Fruit fly (Drosophila melanogaster) Kc167 (cell line): Measurements from ENCODE around the gene CG14613.

ENCODE experiments used
- Myc ChIP-seq: fragments of >200 bp; optimal IDR thresholded peaks from 2 replicates; lab custom pipeline; 2017; ENCODE audit warnings: missing external identifiers
- Sin3A ChIP-seq: fragments of >200 bp; optimal IDR thresholded peaks from 2 replicates; lab custom pipeline; 2018; ENCODE audit warnings: missing external identifiers
- h ChIP-seq: fragments of >200 bp; optimal IDR thresholded peaks from 3 replicates; lab custom pipeline; 2018; ENCODE audit warnings: missing external identifiers
- insv ChIP-seq: fragments of >200 bp; optimal IDR thresholded peaks from 3 replicates; lab custom pipeline; 2018; ENCODE audit warnings: missing external identifiers
- psq ChIP-seq: fragments of >200 bp; optimal IDR thresholded peaks from 2 replicates; lab custom pipeline; 2017; ENCODE audit warnings: missing external identifiers
- ttk ChIP-seq: sonication (Bioruptor generic); optimal IDR thresholded peaks from 2 replicates; lab custom pipeline; 2017; ENCODE audit warnings: missing external identifiers

The CG14613 gene

DNA sequence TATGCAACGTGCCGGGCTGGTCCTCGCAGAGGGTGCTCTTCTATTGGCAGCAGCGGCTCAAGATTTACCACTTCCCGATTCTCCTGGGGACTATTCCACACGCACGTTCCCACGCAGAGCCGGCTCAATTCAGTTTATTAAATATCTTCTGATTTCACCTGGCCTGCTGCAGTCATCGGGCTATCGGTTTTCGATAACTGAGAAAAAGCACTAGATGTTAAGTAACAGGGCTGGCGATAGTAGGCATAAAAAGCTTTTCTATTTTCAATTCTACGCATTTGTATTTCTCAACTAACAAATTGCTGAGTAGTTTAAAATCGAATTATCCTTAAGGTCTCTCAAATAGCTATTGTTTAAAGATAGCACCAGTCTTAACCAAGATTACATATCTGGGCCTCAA lies at the start of gene CG14613:
Gene CG14613, minus strand, starts transcription at position 203 of the 400 bp plus-strand sequence.
- TF ChIP-seq insv (no peak), Myc (lab: Kevin White, UChicago) (no peak), psq (no peak), h (lab: Kevin White, UChicago) (no peak), ttk (no peak), Sin3A (no peak)

DNA sequence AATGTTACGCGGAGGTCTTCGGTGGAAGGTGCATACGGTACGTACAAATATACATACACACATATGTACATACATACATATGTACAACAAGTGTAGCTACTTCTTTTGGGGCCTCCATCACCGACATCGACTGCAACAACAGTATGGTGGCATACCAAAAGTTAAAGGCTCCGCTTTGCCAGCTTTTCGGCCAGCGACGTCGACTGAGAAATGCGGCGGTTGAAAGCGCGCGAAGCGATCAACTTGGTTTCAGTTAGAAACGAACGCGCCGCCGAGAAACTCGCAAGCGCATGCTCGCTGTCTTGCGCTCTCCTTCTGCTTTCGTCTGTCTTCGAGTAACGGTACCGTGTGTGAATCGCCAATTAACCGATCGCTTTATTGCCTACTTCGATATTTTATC lies 43.1 kb upstream of the CG14613 start, which contains the start of gene CG17600:
Gene CG17600, plus strand, starts transcription at position 250 of the 400 bp plus-strand sequence.
- TF ChIP-seq Sin3A = no peak
- no peak for TF ChIP-seq Myc (lab: Kevin White, UChicago)
- TF ChIP-seq psq = no peak
- TF ChIP-seq insv = no peak

dm6 chrX:22512071-22512470 lies 40.2 kb upstream of the CG14613 start:
- no peak for TF ChIP-seq Myc (lab: Kevin White, UChicago)
- TF ChIP-seq insv = no peak
- no peak for TF ChIP-seq h (lab: Kevin White, UChicago)
- TF ChIP-seq ttk = no peak
- TF ChIP-seq Sin3A = no peak

DNA sequence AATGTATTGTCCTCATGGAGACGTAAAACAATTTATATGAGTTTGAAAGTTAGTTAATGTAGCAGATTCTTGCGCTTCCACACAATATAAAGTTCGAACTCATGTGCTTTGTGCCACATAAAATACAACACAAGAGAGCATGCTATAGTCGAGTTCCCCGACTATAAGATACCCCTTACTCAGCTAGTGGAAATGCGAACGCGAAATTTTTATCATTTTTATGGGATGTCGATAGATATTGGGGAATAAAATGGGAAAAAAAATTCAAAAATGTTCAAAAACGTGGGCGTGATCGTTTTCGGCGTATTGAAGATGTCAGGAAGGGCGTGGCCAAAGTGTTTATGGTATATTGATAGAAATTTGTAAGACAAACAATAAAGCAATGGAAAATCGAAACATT lies 39.0 kb upstream of the CG14613 start:
- TF ChIP-seq ttk (no peak), Sin3A (no peak), insv (no peak), Myc (lab: Kevin White, UChicago) (no peak), h (lab: Kevin White, UChicago) (no peak), psq (no peak)

- no peak for TF ChIP-seq insv
- no peak for TF ChIP-seq Sin3A
- TF ChIP-seq ttk = no peak
- TF ChIP-seq Myc (lab: Kevin White, UChicago) = no peak
- no peak for TF ChIP-seq h (lab: Kevin White, UChicago)
- TF ChIP-seq psq = no peak
Measured at dm6 chrX:22509085-22509484, 37.3 kb upstream of the CG14613 start.

DNA sequence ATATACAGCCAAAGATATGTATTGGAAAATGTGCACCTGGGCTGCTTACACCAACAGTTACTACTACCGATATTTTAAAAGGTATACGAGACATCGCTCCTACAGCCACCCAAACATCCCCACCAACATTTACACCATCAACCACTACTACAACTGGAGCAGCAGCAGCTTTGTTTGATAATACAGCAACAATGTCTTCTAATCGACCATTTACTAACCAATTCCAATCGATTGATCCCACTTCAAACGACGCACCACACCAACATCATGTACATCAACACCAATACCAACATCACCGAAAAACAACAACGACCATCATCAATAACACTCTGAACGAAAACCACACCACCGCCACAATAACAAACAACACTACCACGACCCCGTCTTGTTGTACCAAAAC lies 30.4 kb upstream of the CG14613 start:
- TF ChIP-seq insv (no peak), h (lab: Kevin White, UChicago) (no peak), psq (no peak), Sin3A (no peak), ttk (no peak), Myc (lab: Kevin White, UChicago) (no peak)

- TF ChIP-seq insv (no peak), ttk (no peak), Sin3A (no peak), h (lab: Kevin White, UChicago) (no peak), Myc (lab: Kevin White, UChicago) (no peak), psq (no peak)
Measured at dm6 chrX:22499557-22499956, 27.7 kb upstream of the CG14613 start.

DNA sequence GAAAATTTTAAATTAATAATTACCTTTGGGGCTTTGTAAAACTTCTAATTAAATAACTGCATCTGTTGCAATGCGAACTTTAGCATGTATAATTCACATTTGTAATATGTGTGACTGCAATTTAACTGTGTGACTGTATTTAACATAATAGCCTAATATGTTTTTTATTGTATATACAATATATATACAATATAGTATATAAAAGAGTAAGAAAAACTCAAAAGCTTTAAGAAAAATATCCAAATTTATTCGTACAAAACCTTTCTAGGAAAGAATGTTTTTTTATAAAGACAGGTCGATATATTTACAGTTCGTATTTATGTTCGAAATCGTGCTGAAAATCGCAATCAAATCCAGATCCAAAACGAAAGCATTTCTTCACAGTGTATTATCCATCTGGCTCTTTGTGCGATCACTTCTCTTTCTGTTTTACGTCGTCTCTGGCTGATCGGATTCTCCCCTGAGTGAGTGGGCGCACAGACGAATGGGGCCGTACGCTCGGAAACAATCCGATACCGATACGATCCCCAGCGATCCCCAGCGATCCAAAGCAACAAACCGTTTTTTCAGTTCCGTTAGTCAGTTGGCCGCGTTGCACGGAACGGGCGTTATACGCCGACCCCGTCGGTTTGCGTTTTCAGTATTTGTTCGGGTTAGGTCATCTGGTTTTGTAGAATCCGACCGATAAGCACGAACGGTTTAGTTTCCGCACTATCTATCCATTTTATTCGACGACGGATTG lies 19.4 kb upstream of the CG14613 start:
- TF ChIP-seq h (lab: Kevin White, UChicago) (no peak), psq (no peak), Sin3A (no peak), ttk (no peak), Myc (lab: Kevin White, UChicago) (no peak), insv (no peak)

- TF ChIP-seq Sin3A = no peak
Measured at dm6 chrX:22490584-22490983, 18.8 kb upstream of the CG14613 start.

DNA sequence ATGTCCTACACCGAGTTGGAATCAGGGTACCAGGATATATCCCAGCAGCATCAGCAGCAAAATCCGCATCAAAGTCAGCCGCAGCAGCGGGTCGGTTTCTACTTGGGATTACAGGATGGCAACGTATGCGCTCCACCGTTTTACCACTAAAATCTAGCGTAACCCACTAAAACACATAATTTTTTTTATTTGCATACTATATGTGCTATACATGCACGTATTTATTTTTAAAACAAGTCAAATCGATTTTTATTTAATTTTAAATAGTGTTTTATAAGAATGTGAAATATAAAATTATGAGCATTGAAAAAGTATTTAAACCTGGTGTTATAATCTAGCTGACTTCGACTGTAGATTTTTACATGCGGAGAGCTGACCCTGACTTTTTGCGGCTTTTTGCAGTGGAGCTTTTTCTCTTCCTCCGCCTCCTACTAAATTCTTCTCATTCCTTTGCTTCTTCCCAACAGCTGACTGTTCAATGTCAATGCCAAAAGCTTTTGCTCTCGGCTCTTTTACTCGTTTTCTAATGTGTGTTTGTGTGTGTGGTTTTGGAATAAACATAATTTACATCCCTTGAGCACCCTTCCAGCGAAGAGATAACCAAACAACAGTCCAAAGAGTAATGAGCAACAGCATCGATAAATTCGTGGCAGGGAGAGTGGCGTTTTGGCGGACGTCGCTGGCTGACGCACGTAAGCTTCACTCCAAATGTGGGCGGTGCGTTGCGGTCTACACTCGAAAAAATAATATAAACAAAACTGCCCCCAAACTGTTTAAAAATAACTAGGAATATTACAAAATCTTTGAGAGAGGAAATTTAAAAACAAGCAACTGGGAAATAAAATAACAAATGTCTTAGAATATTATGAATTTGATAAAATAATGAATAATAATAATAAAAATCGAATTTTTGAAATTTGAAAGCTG lies 16.1 kb upstream of the CG14613 start:
- TF ChIP-seq Myc (lab: Kevin White, UChicago) (no peak), h (lab: Kevin White, UChicago) (no peak), ttk (no peak), insv (no peak), psq (no peak), Sin3A (no peak)

dm6 chrX:22486919-22487634 lies 15.3 kb upstream of the CG14613 start:
- no peak for TF ChIP-seq psq
- no peak for TF ChIP-seq insv
- TF ChIP-seq ttk = no peak
- no peak for TF ChIP-seq Myc (lab: Kevin White, UChicago)
- TF ChIP-seq Sin3A = no peak
- no peak for TF ChIP-seq h (lab: Kevin White, UChicago)

DNA sequence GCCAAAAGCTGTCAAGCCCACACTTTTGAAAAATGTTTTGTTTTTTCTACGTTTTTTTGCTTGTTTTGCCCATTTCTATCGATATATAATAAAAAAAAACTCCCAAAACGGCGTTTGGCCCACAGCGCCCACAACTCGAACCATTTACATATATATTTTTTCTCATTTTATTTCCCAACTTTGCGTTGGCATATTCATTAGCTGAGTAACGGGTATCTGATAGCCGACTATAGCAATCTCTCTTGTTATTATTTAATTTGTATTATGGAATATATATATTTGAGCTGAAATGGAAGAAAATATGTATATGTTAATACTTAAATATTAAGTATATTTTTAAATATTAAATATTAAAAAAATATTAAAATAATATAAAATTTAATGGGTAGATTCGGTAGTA lies 14.7 kb upstream of the CG14613 start:
- no peak for TF ChIP-seq ttk
- no peak for TF ChIP-seq psq
- TF ChIP-seq Myc (lab: Kevin White, UChicago) = no peak
- TF ChIP-seq h (lab: Kevin White, UChicago) = no peak
- TF ChIP-seq Sin3A = no peak
- TF ChIP-seq insv = no peak
